Fruit fly (Drosophila melanogaster) Kc167 (cell line): ENCODE results near the gene Cyp309a1.

ENCODE experiments used
- Sin3A ChIP-seq: fragments of >200 bp; optimal IDR thresholded peaks from 2 replicates; lab custom pipeline; 2018; ENCODE audit warnings: missing external identifiers
- h ChIP-seq: fragments of >200 bp; optimal IDR thresholded peaks from 3 replicates; lab custom pipeline; 2018; ENCODE audit warnings: missing external identifiers
- psq ChIP-seq: fragments of >200 bp; optimal IDR thresholded peaks from 2 replicates; lab custom pipeline; 2017; ENCODE audit warnings: missing external identifiers

dm6 chr2L:2517937-2518336 is 46.7 kb downstream of the Cyp309a1 start, which contains the start of gene CG3528:
- TF ChIP-seq h (no peak), psq (lab: Kevin White, UChicago) (no peak), Sin3A (no peak)
